Worm (Caenorhabditis elegans): ENCODE data around the gene sdz-32.

- TF ChIP-seq T22C8.4 (GFP tag; IDR thresholded peaks at IDR 0.05) (peak; percentile 88), flt-1 (GFP tag; IDR thresholded peaks at IDR 0.05) (peak; percentile 93), med-1 (GFP tag; optimal IDR thresholded peaks at IDR 0.05; ENCODE audit: insufficient read depth) (peak; percentile 62), ztf-29 (GFP tag; IDR thresholded peaks at IDR 0.05) (peak; percentile 86; the same call in 1 of the 2 replicates), tab-1 (GFP tag; IDR thresholded peaks at IDR 0.05) (peak; percentile 89), cog-1 (tag; optimal IDR thresholded peaks at IDR 0.05) (peak; percentile 87)
Observed at ce11 chrII:3518961-3519544, 45.2 kb downstream of the sdz-32 start, which contains the start of gene clec-126.

Measured in whole organism, midembryonic.